Worm (Caenorhabditis elegans): Measurements from ENCODE around the gene D1086.2.

- TF ChIP-seq F44E2.7 (GFP tag; IDR thresholded peaks at IDR 0.05) = no peak
- TF ChIP-seq ceh-62 (tag; optimal IDR thresholded peaks at IDR 0.05) = no peak
- TF ChIP-seq unc-62 (GFP tag; optimal IDR thresholded peaks at IDR 0.05 in 1 of 2) = no peak
- no peak for TF ChIP-seq unc-62 (tag; optimal IDR thresholded peaks at IDR 0.05)
- TF ChIP-seq lin-13 (GFP tag; optimal IDR thresholded peaks at IDR 0.05) = no peak
- TF ChIP-seq F37D6.2 (tag; optimal IDR thresholded peaks at IDR 0.05) = no peak
- no peak for TF ChIP-seq snpc-4 (tag; optimal IDR thresholded peaks at IDR 0.05)
- no peak for TF ChIP-seq nhr-237 (tag; optimal IDR thresholded peaks at IDR 0.05)
Observed at ce11 chrV:14145267-14145666, 46.8 kb upstream of the D1086.2 start, which contains the start of gene par-1.

Measured in whole organism, L4 larva.